Worm (Caenorhabditis elegans) whole organism, L2 larva: ENCODE data around the gene C16C8.11.
"Not testable (repeated sequence)": the region's sequence is repeated elsewhere in the genome, so short reads cannot be mapped to it uniquely, and the experiment has no call there.

ENCODE experiments used
- C34F6.9 ChIP-seq: fragments of 150-350 bp; optimal IDR thresholded peaks from 2 replicates; lab custom pipeline; 2014; ENCODE audit warnings: missing biosample characterization, missing genetic modification characterization
- F13H6.1 ChIP-seq: sonication (generic microtip); optimal IDR thresholded peaks from 2 replicates; lab custom pipeline; 2016; ENCODE audit warnings: missing genetic modification characterization, missing compliant biosample characterization
- ZK546.5 ChIP-seq: sonication (generic microtip); optimal IDR thresholded peaks from 2 replicates; lab custom pipeline; 2017; ENCODE audit warnings: missing biosample characterization, missing genetic modification characterization
- blmp-1 ChIP-seq: sonication (generic microtip); optimal IDR thresholded peaks from 2 replicates; lab custom pipeline; 2017; ENCODE audit warnings: missing genetic modification characterization, mild to moderate bottlenecking, missing compliant biosample characterization, antibody characterized with exemption, moderate library complexity; ENCODE audit not compliant: insufficient read depth
- ceh-16 ChIP-seq: fragments of 150-350 bp; optimal IDR thresholded peaks from 2 replicates; lab custom pipeline; 2014; ENCODE audit warnings: missing biosample characterization, missing genetic modification characterization
- dmd-4 ChIP-seq: sonication (generic microtip); optimal IDR thresholded peaks from 2 replicates; lab custom pipeline; 2017; ENCODE audit warnings: missing biosample characterization, missing genetic modification characterization
- egl-27 ChIP-seq: sonication (generic microtip); optimal IDR thresholded peaks from 3 replicates; lab custom pipeline; 2017; ENCODE audit warnings: missing biosample characterization, missing genetic modification reagents, missing genetic modification characterization
- elt-3 ChIP-seq: sonication (generic microtip); optimal IDR thresholded peaks from 2 replicates; lab custom pipeline; 2017; ENCODE audit warnings: missing biosample characterization, missing genetic modification characterization
- fos-1 ChIP-seq: fragments of 150-350 bp; optimal IDR thresholded peaks from 2 replicates; lab custom pipeline; 2014; ENCODE audit warnings: missing biosample characterization, missing genetic modification characterization
- gmeb-1 ChIP-seq: fragments of 150-350 bp; optimal IDR thresholded peaks from 2 replicates; lab custom pipeline; 2014; ENCODE audit warnings: missing biosample characterization, missing genetic modification characterization
- lin-13 ChIP-seq: fragments of 150-350 bp; optimal IDR thresholded peaks from 2 replicates; lab custom pipeline; 2014; ENCODE audit warnings: missing biosample characterization, missing genetic modification reagents, missing genetic modification characterization
- lin-39 ChIP-seq: fragments of 150-350 bp; optimal IDR thresholded peaks from 2 replicates; lab custom pipeline; 2014; ENCODE audit warnings: missing biosample characterization, missing genetic modification reagents, missing genetic modification characterization
- mab-5 ChIP-seq: fragments of 150-350 bp; optimal IDR thresholded peaks from 2 replicates; lab custom pipeline; 2014; ENCODE audit warnings: missing biosample characterization, missing genetic modification characterization
- mbf-1 ChIP-seq: sonication (generic microtip); optimal IDR thresholded peaks from 2 replicates; lab custom pipeline; 2017; ENCODE audit warnings: missing biosample characterization, missing genetic modification characterization
- nhr-12 ChIP-seq: fragments of 150-350 bp; optimal IDR thresholded peaks from 2 replicates; lab custom pipeline; 2014; ENCODE audit warnings: missing biosample characterization, missing genetic modification characterization
- nhr-129 ChIP-seq: fragments of 150-350 bp; optimal IDR thresholded peaks from 2 replicates; lab custom pipeline; 2014; ENCODE audit warnings: missing biosample characterization, missing genetic modification characterization
- nhr-21 ChIP-seq: fragments of 150-350 bp; optimal IDR thresholded peaks from 2 replicates; lab custom pipeline; 2014; ENCODE audit warnings: missing biosample characterization, missing genetic modification characterization
- nhr-23 ChIP-seq: fragments of 150-350 bp; optimal IDR thresholded peaks from 2 replicates; lab custom pipeline; 2014; ENCODE audit warnings: missing biosample characterization, missing genetic modification reagents, missing genetic modification characterization
- nhr-237 ChIP-seq: fragments of 150-350 bp; optimal IDR thresholded peaks from 2 replicates; lab custom pipeline; 2014; ENCODE audit warnings: missing biosample characterization, missing genetic modification characterization
- nhr-6 ChIP-seq: fragments of 150-350 bp; optimal IDR thresholded peaks from 2 replicates; lab custom pipeline; 2014; ENCODE audit warnings: missing biosample characterization, missing genetic modification characterization
- nhr-77 ChIP-seq: fragments of 150-350 bp; optimal IDR thresholded peaks from 2 replicates; lab custom pipeline; 2014; ENCODE audit warnings: missing biosample characterization, missing genetic modification characterization
- peb-1 ChIP-seq: fragments of 150-350 bp; optimal IDR thresholded peaks from 2 replicates; lab custom pipeline; 2014; ENCODE audit warnings: missing biosample characterization, missing genetic modification characterization
- sem-4 ChIP-seq: fragments of 150-350 bp; optimal IDR thresholded peaks from 2 replicates; lab custom pipeline; 2014; ENCODE audit warnings: missing biosample characterization, missing genetic modification reagents, missing genetic modification characterization
- skn-1 ChIP-seq: sonication (generic microtip); optimal IDR thresholded peaks from 2 replicates; lab custom pipeline; 2017; ENCODE audit warnings: missing biosample characterization, missing genetic modification characterization
- sma-3 ChIP-seq: sonication (generic microtip); optimal IDR thresholded peaks from 2 replicates; lab custom pipeline; 2016; ENCODE audit warnings: missing genetic modification reagents, missing genetic modification characterization, missing compliant biosample characterization
- snpc-4 ChIP-seq: fragments of 150-350 bp; optimal IDR thresholded peaks from 2 replicates; lab custom pipeline; 2014; ENCODE audit warnings: missing biosample characterization, missing genetic modification characterization
- unc-39 ChIP-seq: fragments of 150-350 bp; optimal IDR thresholded peaks from 2 replicates; lab custom pipeline; 2014; ENCODE audit warnings: missing biosample characterization, missing genetic modification characterization
- unc-55 ChIP-seq: fragments of 150-350 bp; sonication (generic microtip); optimal IDR thresholded peaks from 3 replicates; lab custom pipeline; 2014; ENCODE audit warnings: missing biosample characterization, missing genetic modification reagents, missing genetic modification characterization
- ztf-1 ChIP-seq: fragments of 200-800 bp; sonication (Bioruptor generic); conservative IDR thresholded peaks from 2 replicates; pipeline ENCODE4 v1.3.6; 2022; ENCODE audit warnings: missing genetic modification characterization, missing compliant biosample characterization
- ztf-11 ChIP-seq: sonication (generic microtip); optimal IDR thresholded peaks from 2 replicates; lab custom pipeline; 2017; ENCODE audit warnings: missing biosample characterization, missing genetic modification characterization
- ztf-4 ChIP-seq: fragments of 150-350 bp; optimal IDR thresholded peaks from 2 replicates; lab custom pipeline; 2014; ENCODE audit warnings: missing biosample characterization, missing genetic modification characterization

The C16C8.11 gene

ce11 chrII:3447906-3448305 is 5.6 kb upstream of the C16C8.11 start, which contains the start of gene C16C8.21:
C16C8.21 (plus strand) TSS chrII:3448206.
- no peak for TF ChIP-seq ztf-11 (tag; lab: Kevin White, UChicago)
- no peak for TF ChIP-seq dmd-4 (tag; lab: Kevin White, UChicago)
- TF ChIP-seq snpc-4 (tag; lab: Kevin White, UChicago), result no peak

ce11 chrII:3448776-3449280 is 4.7 kb upstream of the C16C8.11 start, which contains the start of gene C16C8.25:
C16C8.25 (plus strand) TSS chrII:3449230.
- TF ChIP-seq peb-1, result no peak
- no peak for TF ChIP-seq dmd-4 (tag; lab: Kevin White, UChicago)
- no peak for TF ChIP-seq ztf-1 (GFP tag; lab: Robert Waterston, UW)
- TF ChIP-seq fos-1 (tag; lab: Kevin White, UChicago), result no peak
- TF ChIP-seq elt-3 (tag; lab: Kevin White, UChicago), result no peak
- TF ChIP-seq nhr-23, result no peak
- no peak for TF ChIP-seq unc-39
- TF ChIP-seq ZK546.5 (tag; lab: Kevin White, UChicago), result no peak
- TF ChIP-seq unc-55 (GFP tag; lab: Kevin White, UChicago), result no peak

- not testable (repeated sequence) for TF ChIP-seq nhr-129; mab-5 (tag; lab: Kevin White, UChicago); lin-13 (GFP tag; lab: Kevin White, UChicago)
Observed at ce11 chrII:3449514-3449913, 4.0 kb upstream of the C16C8.11 start, which contains the start of gene C16C8.14. C16C8.14 (plus strand) TSS chrII:3449814.

- TF ChIP-seq F13H6.1 (tag; lab: Kevin White, UChicago) (no peak), gmeb-1 (tag; lab: Kevin White, UChicago) (no peak), snpc-4 (tag; lab: Kevin White, UChicago) (no peak), ztf-1 (GFP tag; lab: Robert Waterston, UW) (no peak), nhr-21 (tag; lab: Kevin White, UChicago) (no peak), lin-39 (tag; lab: Kevin White, UChicago) (no peak), sem-4 (tag; lab: Kevin White, UChicago) (no peak), nhr-12 (no peak), ztf-4 (no peak)
Observed at ce11 chrII:3452421-3452820, 1.1 kb upstream of the C16C8.11 start, which contains the start of gene C16C8.12. C16C8.12 (plus strand) TSS chrII:3452721.

- TF ChIP-seq elt-3 (tag; lab: Kevin White, UChicago) (no peak), skn-1 (tag; lab: Kevin White, UChicago) (no peak), nhr-6 (tag; lab: Kevin White, UChicago) (no peak), nhr-77 (tag; lab: Kevin White, UChicago) (no peak), nhr-12 (no peak), fos-1 (tag; lab: Kevin White, UChicago) (no peak)
Observed at ce11 chrII:3458209-3458608, 4.7 kb downstream of the C16C8.11 start, which contains the start of the genes C16C8.26 and C16C8.19. C16C8.26 (minus strand) TSS chrII:3458309. C16C8.19 (plus strand) TSS chrII:3458487.

- TF ChIP-seq nhr-237 (tag; lab: Kevin White, UChicago) (no peak), blmp-1 (no peak), nhr-23 (no peak), sma-3 (GFP tag; lab: Kevin White, UChicago) (no peak), ceh-16 (no peak), mab-5 (tag; lab: Kevin White, UChicago) (no peak), nhr-6 (tag; lab: Kevin White, UChicago) (no peak), F13H6.1 (tag; lab: Kevin White, UChicago) (no peak), gmeb-1 (tag; lab: Kevin White, UChicago) (no peak)
- TF ChIP-seq, all 48 proteins: peak for 0
Observed at ce11 chrII:3459199-3459598, 5.7 kb downstream of the C16C8.11 start.

- TF ChIP-seq sma-3 (GFP tag; lab: Kevin White, UChicago) (no peak), C34F6.9 (tag; lab: Kevin White, UChicago) (no peak), unc-39 (no peak), mbf-1 (tag; lab: Kevin White, UChicago) (no peak), blmp-1 (no peak), egl-27 (no peak), nhr-237 (tag; lab: Kevin White, UChicago) (no peak), nhr-6 (tag; lab: Kevin White, UChicago) (no peak), elt-3 (tag; lab: Kevin White, UChicago) (no peak)
- TF ChIP-seq, all 48 proteins: peak for 0
Observed at ce11 chrII:3460048-3460447, 6.5 kb downstream of the C16C8.11 start, which contains the start of gene C16C8.7. C16C8.7 (minus strand) TSS chrII:3460148.
